Worm (Caenorhabditis elegans): ENCODE results near the gene Y62H9A.9.

Y62H9A.9 gene

ce11 chrX:11933547-11933946, 35.6 kb upstream of the Y62H9A.9 start:
- TF ChIP-seq nhr-12 (tag; optimal IDR thresholded peaks at IDR 0.05) (no peak), zip-8 (tag; optimal IDR thresholded peaks at IDR 0.05) (no peak), mls-2 (tag; optimal IDR thresholded peaks at IDR 0.05) (no peak), nhr-28 (tag; optimal IDR thresholded peaks at IDR 0.05) (no peak), mab-5 (tag; optimal IDR thresholded peaks at IDR 0.05) (no peak), lin-13 (tag; optimal IDR thresholded peaks at IDR 0.05) (no peak), elt-1 (tag; optimal IDR thresholded peaks at IDR 0.05; ENCODE audit: borderline replicate concordance, insufficient read depth) (no peak), ces-1 (GFP tag; optimal IDR thresholded peaks at IDR 0.05) (no peak), elt-3 (tag; optimal IDR thresholded peaks at IDR 0.05) (no peak), bed-3 (GFP tag; optimal IDR thresholded peaks at IDR 0.05) (no peak), sem-2 (GFP tag; optimal IDR thresholded peaks at IDR 0.05) (no peak), nhr-237 (tag; optimal IDR thresholded peaks at IDR 0.05) (no peak), lin-32 (GFP tag; optimal IDR thresholded peaks at IDR 0.05) (no peak), unc-39 (tag; optimal IDR thresholded peaks at IDR 0.05) (no peak)

DNA sequence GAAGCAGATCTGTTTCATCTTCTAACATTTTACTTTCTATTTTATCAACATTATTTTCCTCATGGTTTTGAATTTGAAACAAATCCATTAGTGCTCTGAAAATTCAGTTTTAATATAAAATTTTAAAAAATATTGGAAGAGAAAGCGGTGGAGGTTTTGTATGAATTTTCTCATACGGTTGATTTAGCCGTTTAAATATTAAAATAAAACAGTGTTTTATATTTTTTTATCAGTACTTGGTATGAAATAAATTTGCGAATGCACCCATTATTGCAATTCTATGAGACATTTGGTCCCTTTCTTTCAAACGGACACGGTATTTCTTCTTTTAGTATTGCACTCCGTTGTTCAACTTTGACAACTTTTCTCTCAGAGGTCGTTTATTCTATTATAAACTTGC, 33.6 kb upstream of the Y62H9A.9 start, which contains the start of gene dot-1.4:
Gene dot-1.4, minus strand, starts transcription at position 101 of the 400 bp plus-strand sequence.
- TF ChIP-seq sem-2 (GFP tag; optimal IDR thresholded peaks at IDR 0.05) (no peak), nhr-237 (tag; optimal IDR thresholded peaks at IDR 0.05) (no peak), lsy-2 (tag; optimal IDR thresholded peaks at IDR 0.05) (no peak), lin-13 (tag; optimal IDR thresholded peaks at IDR 0.05) (no peak), hlh-1 (tag; optimal IDR thresholded peaks at IDR 0.05) (no peak), unc-39 (tag; optimal IDR thresholded peaks at IDR 0.05) (no peak), tbx-8 (GFP tag; optimal IDR thresholded peaks at IDR 0.05) (no peak), mab-5 (tag; optimal IDR thresholded peaks at IDR 0.05) (no peak), snpc-4 (tag; optimal IDR thresholded peaks at IDR 0.05) (no peak)

- TF ChIP-seq bed-3 (GFP tag; optimal IDR thresholded peaks at IDR 0.05) (no peak), sptf-1 (tag; optimal IDR thresholded peaks at IDR 0.05) (no peak), cnd-1 (tag; optimal IDR thresholded peaks at IDR 0.05) (no peak), unc-39 (tag; optimal IDR thresholded peaks at IDR 0.05) (no peak), drap-1 (GFP tag; optimal IDR thresholded peaks at IDR 0.05) (no peak), nhr-12 (tag; optimal IDR thresholded peaks at IDR 0.05) (no peak), nhr-2 (tag; optimal IDR thresholded peaks at IDR 0.05) (no peak), lsy-2 (tag; optimal IDR thresholded peaks at IDR 0.05) (no peak), zip-8 (tag; optimal IDR thresholded peaks at IDR 0.05) (no peak)
These were observed 29.6 kb upstream of the Y62H9A.9 start, which contains the start of gene F55G7.4 for ce11 chrX:11927585-11927984. TSS of gene F55G7.4 (plus strand) at chrX:11927885.

DNA sequence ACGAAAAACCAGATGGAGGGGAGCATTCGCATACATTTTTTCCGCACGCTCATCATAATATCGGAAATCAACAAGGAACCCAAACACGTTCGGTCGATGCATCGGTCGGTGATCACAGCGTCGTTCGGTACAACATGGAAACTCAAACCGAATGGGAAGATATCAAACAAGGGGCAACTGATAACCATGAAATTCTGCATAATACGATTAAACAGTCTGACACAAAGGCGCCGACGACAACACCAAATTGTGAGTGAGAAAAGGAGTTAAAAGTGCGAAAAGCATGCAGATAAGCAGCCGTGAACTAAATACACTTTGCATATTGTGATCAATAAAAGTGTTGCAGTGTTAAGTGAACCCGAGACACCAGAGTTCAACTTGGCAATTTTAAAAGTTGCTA, 27.3 kb upstream of the Y62H9A.9 start:
- TF ChIP-seq lsy-2 (tag; optimal IDR thresholded peaks at IDR 0.05), result no peak
- TF ChIP-seq drap-1 (GFP tag; optimal IDR thresholded peaks at IDR 0.05), result no peak
- TF ChIP-seq hlh-1 (tag; optimal IDR thresholded peaks at IDR 0.05), result no peak
- TF ChIP-seq ceh-43 (GFP tag; optimal IDR thresholded peaks at IDR 0.05), result no peak
- no peak for TF ChIP-seq ham-2 (GFP tag; optimal IDR thresholded peaks at IDR 0.05)
- no peak for TF ChIP-seq tbx-8 (GFP tag; optimal IDR thresholded peaks at IDR 0.05)
- TF ChIP-seq nhr-2 (tag; optimal IDR thresholded peaks at IDR 0.05), result no peak
- no peak for TF ChIP-seq blmp-1 (tag; optimal IDR thresholded peaks at IDR 0.05)
- no peak for TF ChIP-seq nhr-237 (tag; optimal IDR thresholded peaks at IDR 0.05)
- no peak for TF ChIP-seq nhr-12 (tag; optimal IDR thresholded peaks at IDR 0.05)
- no peak for TF ChIP-seq mab-5 (tag; optimal IDR thresholded peaks at IDR 0.05)

- TF ChIP-seq nhr-237 (tag; optimal IDR thresholded peaks at IDR 0.05) (peak; percentile 9), ham-2 (GFP tag; optimal IDR thresholded peaks at IDR 0.05) (no peak)
These were observed 26.2 kb upstream of the Y62H9A.9 start, which contains the start of gene F55G7.1 for ce11 chrX:11924158-11924557. TSS of gene F55G7.1 (plus strand) at chrX:11924433.

ce11 chrX:11920723-11921283, 22.9 kb upstream of the Y62H9A.9 start, which contains the start of gene Y62H9A.14:
TSS of gene Y62H9A.14 (plus strand) at chrX:11921233.
- TF ChIP-seq nhr-2 (tag; optimal IDR thresholded peaks at IDR 0.05) (no peak), flh-1 (GFP tag; optimal IDR thresholded peaks at IDR 0.05) (no peak), mab-5 (tag; optimal IDR thresholded peaks at IDR 0.05) (no peak), bed-3 (GFP tag; optimal IDR thresholded peaks at IDR 0.05) (no peak)

DNA sequence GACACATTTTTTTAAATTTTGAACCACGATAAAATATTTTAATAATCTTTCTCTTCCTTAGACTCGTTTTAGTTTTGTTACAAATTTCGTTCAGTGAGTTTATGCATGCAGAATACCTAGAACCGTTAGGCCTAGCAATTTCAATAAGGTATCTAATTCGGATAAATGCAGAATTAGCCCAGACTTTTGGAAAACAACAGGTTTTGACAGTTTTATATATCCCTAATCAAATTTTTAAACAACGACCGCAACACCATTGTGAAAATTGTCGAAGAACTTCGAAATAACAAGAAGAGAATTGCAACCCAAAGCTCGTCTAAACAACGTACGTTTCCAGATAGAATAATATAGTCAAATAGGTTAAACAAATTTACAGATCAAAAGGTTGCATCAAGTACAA, 20.1 kb upstream of the Y62H9A.9 start, which contains the start of gene Y62H9A.16:
Gene Y62H9A.16, plus strand, starts transcription at position 301 of the 400 bp plus-strand sequence.
- no peak for TF ChIP-seq flh-1 (GFP tag; optimal IDR thresholded peaks at IDR 0.05)
- TF ChIP-seq tbx-8 (GFP tag; optimal IDR thresholded peaks at IDR 0.05), result no peak
- TF ChIP-seq ham-2 (GFP tag; optimal IDR thresholded peaks at IDR 0.05), result no peak

Data from whole organism, mixed stage, embryonic.